Worm (Caenorhabditis elegans) whole organism, L1 larva: Measurements from ENCODE around the gene srsx-14.

Source experiments
- ceh-63 ChIP-seq: fragments of 200-800 bp; sonication (Bioruptor generic); optimal IDR thresholded peaks from 2 replicates; lab custom pipeline; 2018; ENCODE audit warnings: mild to moderate bottlenecking, missing genetic modification characterization, missing compliant biosample characterization
- ceh-82 ChIP-seq, 3 experiments: fragments of 150-350 bp in 1 of 3; sonication (generic microtip) in 2 of 3; optimal IDR thresholded peaks; 2 replicates each; lab custom pipeline; 2014 to 2017; ENCODE audit warnings: missing biosample characterization in 3 of 3, missing genetic modification characterization in 3 of 3
- elt-3 ChIP-seq, 6 experiments: fragments of 150-350 bp in 1 of 6; sonication (generic microtip); optimal IDR thresholded peaks; 2 replicates each; lab custom pipeline; 2017 to 2018; ENCODE audit warnings: missing biosample characterization in 6 of 6, missing genetic modification characterization in 6 of 6, inconsistent platforms in 1 of 6
- lin-14 ChIP-seq: fragments of 200-800 bp; sonication (Bioruptor generic); optimal IDR thresholded peaks from 2 replicates; lab custom pipeline; 2018; ENCODE audit warnings: mild to moderate bottlenecking, missing genetic modification characterization, moderate library complexity, missing compliant biosample characterization
- mdl-1 ChIP-seq, 2 experiments: fragments of 150-350 bp; optimal IDR thresholded peaks; 2 replicates each; lab custom pipeline; 2014 to 2017; ENCODE audit warnings: missing biosample characterization in 2 of 2, missing genetic modification characterization in 2 of 2, inconsistent platforms in 1 of 2
- nhr-11 ChIP-seq: fragments of 150-350 bp; optimal IDR thresholded peaks from 2 replicates; lab custom pipeline; 2014; ENCODE audit warnings: missing biosample characterization, missing genetic modification characterization
- nhr-76 ChIP-seq: sonication (generic microtip); optimal IDR thresholded peaks from 2 replicates; lab custom pipeline; 2017; ENCODE audit warnings: missing biosample characterization, missing genetic modification characterization
- nhr-90 ChIP-seq: sonication (generic microtip); optimal IDR thresholded peaks from 2 replicates; lab custom pipeline; 2016; ENCODE audit warnings: mild to moderate bottlenecking, missing genetic modification characterization, missing compliant biosample characterization; ENCODE audit not compliant: poor library complexity
- tbx-2 ChIP-seq: sonication (generic microtip); optimal IDR thresholded peaks from 2 replicates; lab custom pipeline; 2016; ENCODE audit warnings: missing genetic modification characterization, missing compliant biosample characterization

DNA sequence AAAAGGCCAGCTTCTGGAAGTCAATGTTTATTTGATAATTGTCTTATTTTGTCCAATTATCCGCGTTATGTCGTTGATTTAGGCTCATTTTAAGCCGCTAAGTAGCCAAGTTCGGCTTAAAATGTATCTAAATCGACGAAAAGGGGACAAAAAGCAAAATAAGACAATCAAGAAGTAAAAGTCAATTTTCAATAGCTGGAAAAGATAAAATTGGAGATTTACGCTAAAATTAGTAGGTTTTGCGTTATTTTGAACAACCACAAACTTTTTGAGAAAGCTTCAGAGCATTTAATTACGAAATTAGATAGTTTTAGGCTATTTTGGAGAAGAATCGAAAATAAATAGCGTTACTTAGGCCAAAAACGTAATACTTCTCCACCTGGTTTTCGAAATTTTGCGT, 35.9 kb upstream of the srsx-14 start:
- TF ChIP-seq nhr-90 (tag; lab: Kevin White, UChicago): no peak
- no peak for TF ChIP-seq nhr-11 (tag; lab: Kevin White, UChicago)
- TF ChIP-seq tbx-2 (tag; lab: Kevin White, UChicago): no peak
- no peak for TF ChIP-seq ceh-63
- TF ChIP-seq ceh-82 (tag; optimal IDR thresholded peaks at IDR 0.05; lab: Kevin White, UChicago): no peak
- TF ChIP-seq mdl-1 (tag; optimal IDR thresholded peaks at IDR 0.05; lab: Kevin White, UChicago): no peak
- no peak for TF ChIP-seq elt-3 (tag; optimal IDR thresholded peaks at IDR 0.05; lab: Kevin White, UChicago)
- no peak for TF ChIP-seq nhr-76 (tag; lab: Kevin White, UChicago)
- no peak for TF ChIP-seq lin-14 (GFP tag; lab: Kevin White, UChicago)
